Worm (Caenorhabditis elegans) whole organism, early embryonic: ENCODE measurements around the gene C15B12.2.

Experiments used
- F13C5.2 ChIP-seq: sonication (generic microtip); optimal IDR thresholded peaks from 2 replicates; lab custom pipeline; 2017; ENCODE audit warnings: mild to moderate bottlenecking, missing genetic modification characterization, inconsistent platforms, missing compliant biosample characterization
- ama-1 ChIP-seq: fragments of 150-350 bp; optimal IDR thresholded peaks from 2 replicates; lab custom pipeline; 2014
- tbx-11 ChIP-seq: fragments of 200-800 bp; sonication (Bioruptor generic); IDR thresholded peaks from 2 replicates; pipeline ENCODE4 v1.3.6; 2022; ENCODE audit warnings: missing genetic modification characterization, missing compliant biosample characterization

DNA sequence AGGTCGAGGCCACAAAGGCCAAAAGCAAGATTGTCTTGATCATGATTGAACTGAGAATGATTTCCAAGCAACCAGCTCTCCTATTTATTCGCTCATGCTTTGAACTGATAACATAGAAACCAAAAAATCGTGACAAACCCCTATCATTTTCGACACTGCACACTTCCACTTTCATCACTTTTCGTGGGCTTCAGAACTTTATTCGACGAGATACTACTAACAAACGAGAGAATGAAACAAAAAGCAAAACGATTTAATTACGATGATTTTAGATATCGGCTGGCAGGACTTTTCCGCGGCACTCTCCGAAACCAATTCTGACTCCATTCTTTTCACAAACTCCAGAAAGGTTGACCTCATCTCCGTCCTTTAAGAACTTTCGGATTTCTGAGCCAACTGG is 16.6 kb upstream of the C15B12.2 start, which contains the start of gene asp-14:
- TF ChIP-seq F13C5.2 (tag; lab: Kevin White, UChicago): no peak
- TF ChIP-seq ama-1 (lab: Kevin White, UChicago): no peak
- TF ChIP-seq tbx-11: no peak
